Fruit fly (Drosophila melanogaster): Measurements from ENCODE around the gene Gr22e.

DNA sequence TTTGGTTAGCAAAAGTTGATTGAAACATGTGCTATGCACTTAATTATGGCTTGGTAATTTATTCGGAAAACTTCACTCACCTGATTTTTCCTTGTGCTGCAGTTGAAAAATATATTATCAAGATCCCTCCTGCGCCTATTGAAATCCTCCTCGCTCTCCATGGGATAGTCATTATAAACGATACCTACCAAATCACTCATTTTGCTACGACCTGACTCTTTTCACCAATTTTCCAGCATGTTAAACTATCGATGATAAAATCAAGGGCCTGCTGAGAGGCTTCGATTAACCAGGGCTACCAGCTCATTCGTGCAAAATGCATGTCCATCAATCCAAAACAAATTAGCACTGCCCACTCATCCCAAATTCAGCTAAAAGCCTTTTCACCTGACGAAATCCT lies 25.0 kb upstream of the Gr22e start, which contains the start of gene CG17650:
- TF ChIP-seq psq (optimal IDR thresholded peaks at IDR 0.05) (no peak), pan (optimal IDR thresholded peaks at IDR 0.05) (no peak), usp (GFP tag; optimal IDR thresholded peaks at IDR 0.05) (no peak), Dll (optimal IDR thresholded peaks at IDR 0.05) (no peak)

All from whole organism.